Worm (Caenorhabditis elegans) whole organism, L3 larva: ENCODE measurements around the gene nkcc-1.

ENCODE experiments used
- R02D3.7 ChIP-seq: fragments of 150-350 bp; optimal IDR thresholded peaks from 2 replicates; lab custom pipeline; 2014; ENCODE audit warnings: missing biosample characterization, missing genetic modification characterization
- ZK546.5 ChIP-seq: sonication (generic microtip); optimal IDR thresholded peaks from 2 replicates; lab custom pipeline; 2017; ENCODE audit warnings: missing biosample characterization, missing genetic modification characterization
- aly-2 ChIP-seq: fragments of 150-350 bp; optimal IDR thresholded peaks from 2 replicates; lab custom pipeline; 2014; ENCODE audit warnings: missing biosample characterization, missing genetic modification characterization
- ama-1 ChIP-seq: fragments of 150-350 bp; optimal IDR thresholded peaks from 2 replicates; lab custom pipeline; 2018
- daf-12 ChIP-seq: fragments of 150-350 bp; optimal IDR thresholded peaks from 2 replicates; lab custom pipeline; 2014; ENCODE audit warnings: missing biosample characterization, missing genetic modification reagents, missing genetic modification characterization
- egl-27 ChIP-seq: sonication (generic microtip); optimal IDR thresholded peaks from 4 replicates; lab custom pipeline; 2017; ENCODE audit warnings: missing biosample characterization, missing genetic modification reagents, missing genetic modification characterization
- elt-1 ChIP-seq: fragments of 150-350 bp; optimal IDR thresholded peaks from 2 replicates; lab custom pipeline; 2014; ENCODE audit warnings: missing biosample characterization, missing genetic modification characterization
- elt-2 ChIP-seq: sonication (generic microtip); optimal IDR thresholded peaks from 2 replicates; lab custom pipeline; 2016; ENCODE audit warnings: missing genetic modification reagents, mild to moderate bottlenecking, missing genetic modification characterization, missing compliant biosample characterization
- eor-1 ChIP-seq, 2 experiments: fragments of 150-350 bp; optimal IDR thresholded peaks; 2 replicates each; lab custom pipeline; 2014 to 2018; ENCODE audit warnings: missing biosample characterization in 2 of 2, missing genetic modification characterization in 2 of 2
- hmg-11 ChIP-seq: sonication (generic microtip); optimal IDR thresholded peaks from 2 replicates; lab custom pipeline; 2016; ENCODE audit warnings: missing genetic modification characterization, missing compliant biosample characterization
- lin-15B ChIP-seq: fragments of 150-350 bp; optimal IDR thresholded peaks from 2 replicates; lab custom pipeline; 2014; ENCODE audit warnings: missing biosample characterization, missing genetic modification characterization
- lin-39 ChIP-seq: fragments of 150-350 bp; optimal IDR thresholded peaks from 2 replicates; lab custom pipeline; 2018; ENCODE audit warnings: missing biosample characterization, missing genetic modification reagents, missing genetic modification characterization
- mdl-1 ChIP-seq: fragments of 150-350 bp; optimal IDR thresholded peaks from 2 replicates; lab custom pipeline; 2014; ENCODE audit warnings: missing biosample characterization, missing genetic modification characterization
- mml-1 ChIP-seq: fragments of 150-350 bp; sonication (generic microtip); optimal IDR thresholded peaks from 3 replicates; lab custom pipeline; 2014; ENCODE audit warnings: missing biosample characterization, missing genetic modification characterization
- nfya-1 ChIP-seq: sonication (generic microtip); optimal IDR thresholded peaks from 2 replicates; lab custom pipeline; 2017; ENCODE audit warnings: missing genetic modification characterization, mild to moderate bottlenecking, missing compliant biosample characterization, antibody characterized with exemption, moderate library complexity; ENCODE audit not compliant: insufficient read depth
- nhr-11 ChIP-seq: fragments of 150-350 bp; optimal IDR thresholded peaks from 2 replicates; lab custom pipeline; 2014; ENCODE audit warnings: missing biosample characterization, missing genetic modification characterization
- nhr-12 ChIP-seq: fragments of 150-350 bp; optimal IDR thresholded peaks from 2 replicates; lab custom pipeline; 2014; ENCODE audit warnings: missing biosample characterization, missing genetic modification characterization
- nhr-23 ChIP-seq: fragments of 150-350 bp; optimal IDR thresholded peaks from 2 replicates; lab custom pipeline; 2014; ENCODE audit warnings: missing biosample characterization, missing genetic modification reagents, missing genetic modification characterization
- nhr-25 ChIP-seq: sonication (generic microtip); optimal IDR thresholded peaks from 2 replicates; lab custom pipeline; 2017; ENCODE audit warnings: missing biosample characterization, missing genetic modification characterization
- nhr-28 ChIP-seq: fragments of 150-350 bp; optimal IDR thresholded peaks from 2 replicates; lab custom pipeline; 2014; ENCODE audit warnings: missing biosample characterization, missing genetic modification characterization
- nhr-43 ChIP-seq: sonication (generic microtip); optimal IDR thresholded peaks from 2 replicates; lab custom pipeline; 2016; ENCODE audit warnings: mild to moderate bottlenecking, missing genetic modification characterization, missing compliant biosample characterization; ENCODE audit not compliant: poor library complexity, severe bottlenecking
- nhr-67 ChIP-seq: fragments of 150-350 bp; optimal IDR thresholded peaks from 2 replicates; lab custom pipeline; 2014; ENCODE audit warnings: missing biosample characterization, missing genetic modification characterization
- nhr-76 ChIP-seq: fragments of 150-350 bp; sonication (generic microtip); optimal IDR thresholded peaks from 5 replicates; lab custom pipeline; 2014; ENCODE audit warnings: missing biosample characterization, missing genetic modification characterization
- pqm-1 ChIP-seq: fragments of 150-350 bp; optimal IDR thresholded peaks from 2 replicates; lab custom pipeline; 2017; ENCODE audit warnings: missing biosample characterization, missing genetic modification characterization, inconsistent platforms
- sea-2 ChIP-seq: fragments of 150-350 bp; sonication (generic microtip); optimal IDR thresholded peaks from 4 replicates; lab custom pipeline; 2014; ENCODE audit warnings: missing biosample characterization, missing genetic modification reagents, missing genetic modification characterization
- skn-1 ChIP-seq: fragments of 150-350 bp; optimal IDR thresholded peaks from 2 replicates; lab custom pipeline; 2014; ENCODE audit warnings: missing biosample characterization, missing genetic modification characterization
- snpc-4 ChIP-seq: fragments of 150-350 bp; optimal IDR thresholded peaks from 2 replicates; lab custom pipeline; 2014; ENCODE audit warnings: missing biosample characterization, missing genetic modification characterization
- tbx-2 ChIP-seq: sonication (generic microtip); optimal IDR thresholded peaks from 2 replicates; lab custom pipeline; 2016; ENCODE audit warnings: mild to moderate bottlenecking, missing genetic modification characterization, missing compliant biosample characterization
- ztf-11 ChIP-seq: fragments of 150-350 bp; optimal IDR thresholded peaks from 2 replicates; lab custom pipeline; 2014; ENCODE audit warnings: missing biosample characterization, missing genetic modification characterization
- ztf-4 ChIP-seq: fragments of 150-350 bp; optimal IDR thresholded peaks from 2 replicates; lab custom pipeline; 2014; ENCODE audit warnings: missing biosample characterization, missing genetic modification characterization

nkcc-1 gene

DNA sequence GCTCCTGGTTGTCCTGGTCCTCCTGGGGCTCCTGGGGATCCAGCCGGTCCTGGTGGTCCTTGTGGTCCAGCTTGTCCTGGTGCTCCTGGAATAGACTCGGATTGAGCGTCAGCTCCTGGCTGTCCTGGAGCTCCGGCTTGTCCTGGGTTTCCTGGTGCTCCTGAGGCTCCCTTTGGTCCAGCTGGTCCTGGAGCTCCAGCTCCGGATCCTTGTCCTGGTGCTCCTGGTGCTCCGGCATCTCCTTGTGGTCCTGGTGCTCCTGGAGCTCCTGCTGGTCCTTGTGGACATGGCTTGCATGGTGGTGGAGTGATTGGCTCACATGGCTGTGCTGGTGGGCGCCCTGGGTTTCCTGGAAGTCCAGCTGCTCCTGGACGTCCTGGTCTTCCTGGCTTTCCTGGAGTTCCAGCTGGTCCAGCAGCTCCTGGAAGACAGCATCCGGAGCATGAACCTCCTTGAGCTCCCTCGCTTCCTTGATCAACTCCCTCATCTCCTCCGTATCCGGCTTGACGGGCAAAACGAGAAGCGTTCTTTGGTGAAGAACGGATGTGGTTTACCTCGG, 25.2 kb downstream of the nkcc-1 start:
- TF ChIP-seq ama-1 (lab: Kevin White, UChicago): no peak
- TF ChIP-seq, all 47 proteins: peak for 0

DNA sequence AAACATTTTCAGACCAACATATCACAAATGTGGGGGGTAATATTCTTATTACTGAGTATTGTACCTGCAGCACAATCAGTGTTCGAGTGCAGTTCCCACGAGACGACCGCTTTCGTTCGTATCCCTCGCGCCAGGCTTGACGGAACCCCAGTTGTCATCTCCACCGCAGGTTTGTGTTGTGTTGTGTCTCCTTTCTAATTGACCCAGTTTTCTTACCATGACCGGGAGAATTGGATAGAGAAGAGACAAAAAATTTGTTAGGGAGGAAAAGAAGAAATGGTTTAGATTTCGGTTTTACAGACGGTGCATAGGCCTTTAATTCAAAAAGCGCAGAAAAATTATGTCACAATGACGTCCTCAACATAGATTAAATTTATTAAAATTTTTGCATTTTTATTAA, 32.6 kb downstream of the nkcc-1 start, which contains the start of gene noah-2:
TSS of gene noah-2 (plus strand) at position 13 of the 400 bp plus-strand sequence.
- TF ChIP-seq nhr-23 (tag; lab: Kevin White, UChicago) (peak; percentile 66), skn-1 (tag; lab: Kevin White, UChicago) (no peak), ama-1 (lab: Kevin White, UChicago) (peak; percentile 15), lin-39 (no peak), nfya-1 (tag; lab: Kevin White, UChicago) (no peak), elt-1 (tag; lab: Kevin White, UChicago) (no peak), nhr-43 (peak; percentile 1), ztf-4 (tag; lab: Kevin White, UChicago) (no peak)

DNA sequence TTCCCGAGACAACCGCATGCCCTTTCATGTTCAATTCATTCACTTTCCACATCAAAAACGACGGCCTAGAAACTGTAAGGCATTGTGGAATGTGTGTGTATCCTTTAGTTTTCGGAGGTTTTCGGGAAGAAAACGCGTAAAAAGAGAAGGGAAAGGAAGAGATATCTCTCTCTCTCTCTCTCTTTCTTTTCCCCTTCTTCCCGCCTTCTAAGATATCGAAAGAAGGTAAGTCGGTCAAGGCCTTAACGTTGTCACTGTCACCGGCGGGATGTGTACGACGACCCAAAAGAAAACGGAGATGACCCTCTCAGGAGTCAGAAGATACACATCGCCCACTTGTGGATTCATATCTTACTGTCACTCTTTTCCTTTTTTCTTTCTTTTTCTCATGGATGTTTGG, 34.1 kb downstream of the nkcc-1 start:
- TF ChIP-seq nhr-25 (tag; lab: Kevin White, UChicago) (peak; percentile 68), ama-1 (lab: Kevin White, UChicago) (no peak), mdl-1 (tag; lab: Kevin White, UChicago) (no peak), nhr-11 (tag; lab: Kevin White, UChicago) (no peak), nhr-76 (no peak), daf-12 (tag; lab: Kevin White, UChicago) (no peak), nhr-23 (tag; lab: Kevin White, UChicago) (peak; percentile 94), ZK546.5 (tag; lab: Kevin White, UChicago) (no peak)

DNA sequence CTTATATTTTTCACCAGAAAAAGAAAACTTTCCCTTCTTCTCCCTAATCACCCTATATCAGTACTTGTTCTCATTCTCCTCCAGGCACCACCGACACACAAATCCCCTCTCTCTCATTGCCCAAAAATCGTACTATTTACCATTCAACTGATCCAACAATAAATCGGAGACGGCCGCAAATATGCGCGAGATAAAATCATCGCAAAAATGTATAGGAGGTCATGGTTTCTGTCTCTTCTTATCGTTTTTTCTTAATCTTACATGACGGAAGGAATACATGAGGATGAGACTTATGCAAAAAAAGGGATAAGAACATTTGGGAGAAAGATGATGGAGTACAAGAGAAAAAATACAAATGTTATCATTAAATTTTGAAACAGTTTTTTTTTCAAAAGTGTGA, 37.5 kb downstream of the nkcc-1 start:
- TF ChIP-seq pqm-1 (tag; lab: Kevin White, UChicago) (no peak), lin-39 (no peak), nhr-25 (tag; lab: Kevin White, UChicago) (no peak), nhr-76 (no peak), nhr-23 (tag; lab: Kevin White, UChicago) (peak; percentile 78), eor-1 (tag; optimal IDR thresholded peaks at IDR 0.05; lab: Kevin White, UChicago) (no peak), elt-1 (tag; lab: Kevin White, UChicago) (peak; percentile 59), snpc-4 (tag; lab: Kevin White, UChicago) (no peak), hmg-11 (tag; lab: Kevin White, UChicago) (no peak), tbx-2 (tag; lab: Kevin White, UChicago) (no peak), nhr-67 (no peak), aly-2 (tag; lab: Kevin White, UChicago) (no peak)

DNA sequence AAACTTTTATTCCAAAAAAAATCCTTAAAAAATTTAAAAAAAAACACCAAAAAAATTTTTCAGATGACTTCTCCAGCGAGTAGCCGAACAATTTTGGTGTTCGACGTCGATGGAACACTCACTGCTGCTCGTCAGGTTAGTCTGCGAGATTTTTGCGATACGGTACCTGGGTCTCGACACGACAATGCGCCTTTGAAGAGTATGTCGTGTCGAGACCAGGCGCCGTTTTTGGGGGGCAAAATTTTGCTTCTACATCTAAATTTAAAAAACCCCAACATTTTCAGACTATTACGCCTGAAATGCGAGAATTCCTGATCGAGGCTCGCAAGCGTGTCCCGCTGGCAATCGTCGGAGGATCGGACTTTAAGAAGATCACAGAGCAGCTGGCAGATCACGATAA, 40.4 kb downstream of the nkcc-1 start, which contains the start of gene F52B11.2:
TSS of gene F52B11.2 (plus strand) at position 64 of the 400 bp plus-strand sequence.
- TF ChIP-seq nhr-67 (no peak), eor-1 (tag; optimal IDR thresholded peaks at IDR 0.05; lab: Kevin White, UChicago) (no peak), nhr-43 (no peak), daf-12 (tag; lab: Kevin White, UChicago) (no peak), ztf-11 (tag; lab: Kevin White, UChicago) (no peak), nhr-23 (tag; lab: Kevin White, UChicago) (no peak), nhr-11 (tag; lab: Kevin White, UChicago) (no peak), skn-1 (tag; lab: Kevin White, UChicago) (no peak), hmg-11 (tag; lab: Kevin White, UChicago) (no peak), ztf-4 (tag; lab: Kevin White, UChicago) (no peak), mml-1 (tag; lab: Kevin White, UChicago) (no peak), R02D3.7 (tag; lab: Kevin White, UChicago) (no peak), nhr-12 (tag; lab: Kevin White, UChicago) (no peak), nhr-28 (tag; lab: Kevin White, UChicago) (no peak), lin-15B (no peak), pqm-1 (tag; lab: Kevin White, UChicago) (no peak), sea-2 (GFP tag; lab: Kevin White, UChicago) (no peak)

DNA sequence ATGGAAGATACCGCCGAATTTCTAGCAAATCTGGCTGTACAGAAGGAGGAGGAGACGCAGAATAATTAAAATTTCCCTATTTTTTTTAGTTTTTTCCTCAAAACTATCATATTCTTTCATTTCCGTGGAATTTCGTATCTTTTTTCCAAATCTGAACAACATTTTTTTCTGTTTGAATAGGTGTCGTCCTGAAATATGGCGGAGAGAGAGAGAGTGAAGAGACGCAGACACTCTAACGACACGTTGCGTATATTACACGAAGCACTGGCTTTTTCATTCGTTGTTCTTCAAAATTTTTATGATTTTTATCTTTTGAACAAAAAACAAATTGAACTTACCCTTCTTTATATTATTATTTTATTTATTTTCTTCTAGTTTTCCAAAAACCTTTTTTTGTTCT, 40.9 kb downstream of the nkcc-1 start:
- TF ChIP-seq hmg-11 (tag; lab: Kevin White, UChicago) (no peak), elt-1 (tag; lab: Kevin White, UChicago) (peak; percentile 4), elt-2 (tag; lab: Kevin White, UChicago) (no peak), nhr-11 (tag; lab: Kevin White, UChicago) (no peak), egl-27 (tag; lab: Kevin White, UChicago) (no peak)
